Fruit fly (Drosophila melanogaster): Measurements from ENCODE around the gene BckdhA.

DNA sequence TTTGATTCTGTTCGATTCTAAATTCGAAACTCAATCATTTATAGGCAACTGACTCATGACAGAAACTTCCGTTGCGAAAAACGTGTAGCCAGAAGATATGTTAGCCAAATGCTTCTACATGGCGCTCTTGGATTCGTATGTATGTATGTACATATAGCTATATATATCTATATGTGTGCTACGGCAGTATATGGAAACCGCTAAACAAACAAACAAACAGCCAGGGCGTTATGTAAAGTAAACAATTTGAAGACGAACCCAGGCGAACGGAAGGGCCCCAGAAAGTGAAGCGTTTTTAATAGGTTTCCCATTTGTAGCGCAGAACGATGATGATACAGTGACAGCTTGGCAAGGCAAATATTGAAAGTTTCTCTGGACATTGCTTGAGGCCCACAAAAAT lies 25.7 kb upstream of the BckdhA start:
- TF ChIP-seq cnc (optimal IDR thresholded peaks at IDR 0.05) (no peak), pad (GFP tag; optimal IDR thresholded peaks at IDR 0.05) (no peak), toe (GFP tag; optimal IDR thresholded peaks at IDR 0.05) (no peak), CG5204 (GFP tag; optimal IDR thresholded peaks at IDR 0.05) (no peak), Hr96 (GFP tag; optimal IDR thresholded peaks at IDR 0.05) (no peak), CG7045 (GFP tag; optimal IDR thresholded peaks at IDR 0.05) (no peak), Mnt (GFP tag; optimal IDR thresholded peaks at IDR 0.05) (no peak), CG33017 (tag; optimal IDR thresholded peaks at IDR 0.05) (no peak), ovo (GFP tag; optimal IDR thresholded peaks at IDR 0.05) (peak; percentile 68), CG7101 (tag; optimal IDR thresholded peaks at IDR 0.05) (no peak)
